Worm (Caenorhabditis elegans) whole organism, midembryonic: Measurements from ENCODE around the gene F20B6.4.

Source experiments
- T22C8.4 ChIP-seq: fragments of 200-800 bp; sonication (Bioruptor generic); IDR thresholded peaks from 2 replicates; pipeline ENCODE4 v1.3.6; 2022; ENCODE audit warnings: missing genetic modification characterization, missing compliant biosample characterization
- flt-1 ChIP-seq: fragments of 200-800 bp; sonication (Bioruptor generic); IDR thresholded peaks from 2 replicates; pipeline ENCODE4 v1.3.6; 2022; ENCODE audit warnings: missing genetic modification characterization, missing compliant biosample characterization
- med-1 ChIP-seq: sonication (generic microtip); optimal IDR thresholded peaks from 2 replicates; lab custom pipeline; 2017; ENCODE audit warnings: missing genetic modification characterization, mild to moderate bottlenecking, missing compliant biosample characterization, antibody characterized with exemption, missing genetic modification reagents; ENCODE audit not compliant: insufficient read depth
- ref-1 ChIP-seq: fragments of 200-800 bp; sonication (Bioruptor generic); conservative IDR thresholded peaks from 2 replicates; pipeline ENCODE4 v1.3.6; 2022; ENCODE audit warnings: missing genetic modification reagents, missing genetic modification characterization, missing compliant biosample characterization
- ztf-23 ChIP-seq: fragments of 200-800 bp; sonication (Bioruptor generic); IDR thresholded peaks from 2 replicates; pipeline ENCODE4 v1.3.6; 2022; ENCODE audit warnings: missing genetic modification reagents, missing genetic modification characterization, missing compliant biosample characterization

DNA sequence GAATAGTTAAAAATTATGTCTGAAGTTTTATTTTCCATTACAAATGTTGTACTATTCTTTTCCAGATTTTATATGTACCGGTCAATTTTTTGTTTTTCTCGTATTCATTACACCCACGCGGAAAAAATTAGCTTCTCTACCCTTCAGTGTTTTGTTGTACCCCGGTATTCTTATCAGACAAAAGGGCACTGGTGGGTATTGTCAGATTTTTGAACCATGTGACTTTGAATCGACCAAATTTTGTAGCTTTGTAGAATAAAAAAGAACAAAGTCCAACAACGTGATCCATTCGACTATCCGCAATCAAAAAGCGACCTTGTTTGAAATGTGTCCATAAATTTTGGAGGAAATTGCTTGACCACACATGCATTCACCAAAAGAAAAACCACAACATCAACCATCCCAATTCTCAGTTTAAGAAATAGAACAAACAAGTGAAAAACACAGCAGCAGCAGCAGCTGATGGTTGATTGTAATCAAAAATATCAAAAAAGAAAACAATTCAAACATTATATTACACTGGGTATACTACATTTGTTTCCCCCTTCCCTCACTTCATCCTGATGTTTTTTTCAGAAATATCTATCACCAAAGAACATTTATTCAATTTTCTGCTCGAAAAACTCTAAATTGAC is 48.3 kb upstream of the F20B6.4 start:
- TF ChIP-seq ztf-23 (GFP tag; lab: Robert Waterston, UW) (no peak), med-1 (no peak), T22C8.4 (GFP tag; lab: Robert Waterston, UW) (no peak), ref-1 (no peak), flt-1 (GFP tag; lab: Robert Waterston, UW) (no peak)
